Fruit fly (Drosophila melanogaster): ENCODE results near the gene Arr2.

Gene Arr2

DNA sequence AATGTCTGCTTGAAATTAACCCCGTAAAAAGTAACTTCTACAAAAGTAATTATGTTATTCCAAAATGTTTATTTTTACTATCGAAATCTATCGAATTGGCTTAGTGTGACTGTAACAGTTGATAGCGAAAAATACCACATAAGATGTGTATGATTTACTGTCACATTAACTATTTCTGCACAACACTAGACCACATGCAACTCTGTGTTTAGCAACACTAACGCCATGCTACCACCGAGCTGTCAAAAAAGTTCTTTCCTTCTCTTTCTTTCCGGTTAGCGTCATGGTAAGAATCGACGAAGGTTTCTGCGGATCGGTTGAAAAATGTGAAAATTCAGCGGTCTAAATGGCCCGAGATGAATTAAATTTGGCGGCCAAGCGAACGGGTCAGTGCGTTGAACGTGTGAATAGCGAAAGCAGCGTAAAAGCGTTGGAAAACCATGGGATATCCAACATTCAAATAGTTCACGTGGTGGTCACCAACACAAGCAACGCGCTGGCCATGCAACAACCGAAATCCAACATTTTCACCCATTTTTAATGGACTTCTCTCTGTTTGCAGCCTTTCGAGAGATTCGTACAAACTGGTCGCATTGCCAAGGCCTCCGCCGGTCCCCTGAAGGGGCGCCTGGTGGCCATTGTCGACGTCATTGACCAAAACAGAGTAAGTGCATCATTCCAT lies 47.8 kb downstream of the Arr2 start, which contains the start of the genes Nelf-E and RpL14 (continued):
- peak; percentile 87 for TF ChIP-seq lmd (GFP tag; IDR thresholded peaks at IDR 0.05)
- TF ChIP-seq gce (GFP tag; IDR thresholded peaks at IDR 0.05): peak; percentile 94
- TF ChIP-seq NK7.1 (GFP tag; optimal IDR thresholded peaks at IDR 0.05): peak; percentile 96
- peak; percentile 82 for TF ChIP-seq jing (GFP tag; optimal IDR thresholded peaks at IDR 0.05)
- peak; percentile 86 for TF ChIP-seq sim (GFP tag; IDR thresholded peaks at IDR 0.05)
- TF ChIP-seq stwl (tag; optimal IDR thresholded peaks at IDR 0.05): peak; percentile 98
- TF ChIP-seq CG10565 (GFP tag; optimal IDR thresholded peaks at IDR 0.05): peak; percentile 70
- TF ChIP-seq Nf-YA (GFP tag; IDR thresholded peaks at IDR 0.05): peak; percentile 88
- peak; percentile 97 for TF ChIP-seq CG10543 (GFP tag; optimal IDR thresholded peaks at IDR 0.05)
- peak; percentile 79 for TF ChIP-seq croc (GFP tag; conservative IDR thresholded peaks at IDR 0.05)
- peak; percentile 98 for TF ChIP-seq MTF-1 (GFP tag; optimal IDR thresholded peaks at IDR 0.05; ENCODE audit: borderline replicate concordance)
- peak; percentile 62 for TF ChIP-seq unc-4 (GFP tag; IDR thresholded peaks at IDR 0.05; ENCODE audit: partially characterized antibody)
- TF ChIP-seq lab (GFP tag; optimal IDR thresholded peaks at IDR 0.05): peak; percentile 99
- peak; percentile 90 for TF ChIP-seq lbe (GFP tag; optimal IDR thresholded peaks at IDR 0.05)
- peak; percentile 92 for TF ChIP-seq pum (GFP tag; optimal IDR thresholded peaks at IDR 0.05)
- peak; percentile 98 for TF ChIP-seq NfI (GFP tag; optimal IDR thresholded peaks at IDR 0.05)
- TF ChIP-seq run (tag; optimal IDR thresholded peaks at IDR 0.05): peak; percentile 76
- peak; percentile 90 for TF ChIP-seq en (GFP tag; optimal IDR thresholded peaks at IDR 0.05)
- peak; percentile 89 for TF ChIP-seq ftz-f1 (GFP tag; optimal IDR thresholded peaks at IDR 0.05)
- peak; percentile 97 for TF ChIP-seq CG1233 (GFP tag; optimal IDR thresholded peaks at IDR 0.05)
- TF ChIP-seq pzg (GFP tag; optimal IDR thresholded peaks at IDR 0.05): peak; percentile 100
- TF ChIP-seq Neu2 (GFP tag; optimal IDR thresholded peaks at IDR 0.05; ENCODE audit: borderline replicate concordance): peak; percentile 83
- peak in 1 of 2 experiments; percentile 91 for TF ChIP-seq bsh (GFP tag; optimal IDR thresholded peaks at IDR 0.05)
- TF ChIP-seq CG18619 (GFP tag; optimal IDR thresholded peaks at IDR 0.05): peak; percentile 96
- no peak for TF ChIP-seq grn (GFP tag; optimal IDR thresholded peaks at IDR 0.05)
- peak; percentile 91 for TF ChIP-seq CG7786 (GFP tag; optimal IDR thresholded peaks at IDR 0.05)
- peak; percentile 77 for TF ChIP-seq CG10462 (GFP tag; optimal IDR thresholded peaks at IDR 0.05)
- peak; percentile 88 for TF ChIP-seq CG18011 (GFP tag; optimal IDR thresholded peaks at IDR 0.05)
- peak; percentile 93 for TF ChIP-seq gcm2 (GFP tag; optimal IDR thresholded peaks at IDR 0.05)
- no peak for TF ChIP-seq sc (optimal IDR thresholded peaks at IDR 0.05)
- peak; percentile 88 for TF ChIP-seq sc (GFP tag; optimal IDR thresholded peaks at IDR 0.05)
- peak; percentile 79 for TF ChIP-seq CG6654 (GFP tag; optimal IDR thresholded peaks at IDR 0.05)
- TF ChIP-seq CG31224 (GFP tag; IDR thresholded peaks at IDR 0.05): peak; percentile 86
- TF ChIP-seq CG16779 (GFP tag; IDR thresholded peaks at IDR 0.05): peak; percentile 97
- peak; percentile 86 for TF ChIP-seq Optix (GFP tag; IDR thresholded peaks at IDR 0.05)
- peak; percentile 93 for TF ChIP-seq p53 (GFP tag; optimal IDR thresholded peaks at IDR 0.05)
- peak; percentile 82 for TF ChIP-seq gsb (GFP tag; IDR thresholded peaks at IDR 0.05)
- no peak for TF ChIP-seq Tbp (GFP tag; optimal IDR thresholded peaks at IDR 0.05)
- peak; percentile 98 for TF ChIP-seq HLHmδ (GFP tag; optimal IDR thresholded peaks at IDR 0.05)
- TF ChIP-seq pb (GFP tag; optimal IDR thresholded peaks at IDR 0.05): peak; percentile 97
- TF ChIP-seq CG34376 (GFP tag; optimal IDR thresholded peaks at IDR 0.05): peak; percentile 98
- TF ChIP-seq gro (GFP tag; optimal IDR thresholded peaks at IDR 0.05): peak; percentile 97
- peak; percentile 76 for TF ChIP-seq CG7928 (GFP tag; optimal IDR thresholded peaks at IDR 0.05)
- peak; percentile 95 for TF ChIP-seq CG17186 (GFP tag; optimal IDR thresholded peaks at IDR 0.05)
- TF ChIP-seq CG14860 (GFP tag; IDR thresholded peaks at IDR 0.05; ENCODE audit: partially characterized antibody): 0 out of 3 replicates have a peak, but pooled peaks have one; percentile 20
- peak; percentile 97 for TF ChIP-seq NFAT (GFP tag; IDR thresholded peaks at IDR 0.05)
- TF ChIP-seq CG2889 (GFP tag; IDR thresholded peaks at IDR 0.05): peak; percentile 81
- TF ChIP-seq CG17829 (tag; optimal IDR thresholded peaks at IDR 0.05): peak; percentile 93
- TF ChIP-seq CG6175 (GFP tag; IDR thresholded peaks at IDR 0.05): peak; percentile 94
- TF ChIP-seq CG10431 (GFP tag; optimal IDR thresholded peaks at IDR 0.05): peak; percentile 94

Data from whole organism, embryonic.